Worm (Caenorhabditis elegans): ENCODE results near the gene jmjd-3.3.

Gene jmjd-3.3

ce11 chrX:13446418-13446817, 10.2 kb downstream of the jmjd-3.3 start, which contains the start of gene set-8:
Gene set-8, plus strand, starts transcription at chrX:13446718.
- TF ChIP-seq hmg-4 (GFP tag; optimal IDR thresholded peaks at IDR 0.05) (no peak), hmbx-1 (tag; optimal IDR thresholded peaks at IDR 0.05) (no peak), aly-1 (tag; optimal IDR thresholded peaks at IDR 0.05) (no peak), sea-1 (GFP tag; conservative IDR thresholded peaks at IDR 0.05) (no peak)

- TF ChIP-seq hnd-1 (tag; optimal IDR thresholded peaks at IDR 0.05) (peak; percentile 48), sea-1 (GFP tag; conservative IDR thresholded peaks at IDR 0.05) (0 out of 2 replicates have a peak, but pooled peaks have one; percentile 41), tbx-37 (GFP tag; conservative IDR thresholded peaks at IDR 0.05) (peak; percentile 55), pes-1 (GFP tag; IDR thresholded peaks at IDR 0.05) (peak; percentile 85), scrt-1 (GFP tag; IDR thresholded peaks at IDR 0.05) (peak; percentile 75), ceh-13 (GFP tag; optimal IDR thresholded peaks at IDR 0.05) (peak; percentile 64), F13C5.2 (tag; optimal IDR thresholded peaks at IDR 0.05) (peak; percentile 84), ets-7 (tag; optimal IDR thresholded peaks at IDR 0.05) (peak; percentile 13), ceh-36 (tag; optimal IDR thresholded peaks at IDR 0.05) (peak; percentile 76), tbx-11 (GFP tag; IDR thresholded peaks at IDR 0.05) (0 out of 2 replicates have a peak, but pooled peaks have one; percentile 61), aly-1 (tag; optimal IDR thresholded peaks at IDR 0.05) (peak; percentile 79), hmbx-1 (tag; optimal IDR thresholded peaks at IDR 0.05) (peak; percentile 23)
Measured at ce11 chrX:13448665-13449099, 12.5 kb downstream of the jmjd-3.3 start.

ce11 chrX:13451578-13451977, 15.4 kb downstream of the jmjd-3.3 start, which contains the start of gene F02D10.6:
Gene F02D10.6, minus strand, starts transcription at chrX:13451678.
- TF ChIP-seq scrt-1 (GFP tag; IDR thresholded peaks at IDR 0.05), result no peak
- no peak for TF ChIP-seq aly-1 (tag; optimal IDR thresholded peaks at IDR 0.05)
- TF ChIP-seq tbx-37 (GFP tag; conservative IDR thresholded peaks at IDR 0.05), result no peak
- TF ChIP-seq ets-7 (tag; optimal IDR thresholded peaks at IDR 0.05), result no peak
- TF ChIP-seq B0310.2 (tag; optimal IDR thresholded peaks at IDR 0.05), result no peak
- no peak for TF ChIP-seq hnd-1 (tag; optimal IDR thresholded peaks at IDR 0.05)
- no peak for TF ChIP-seq tbx-11 (GFP tag; IDR thresholded peaks at IDR 0.05)
- no peak for TF ChIP-seq ceh-13 (GFP tag; optimal IDR thresholded peaks at IDR 0.05)
- no peak for TF ChIP-seq ceh-36 (tag; optimal IDR thresholded peaks at IDR 0.05)
- no peak for TF ChIP-seq hmbx-1 (tag; optimal IDR thresholded peaks at IDR 0.05)
- no peak for TF ChIP-seq sea-1 (GFP tag; conservative IDR thresholded peaks at IDR 0.05)
- no peak for TF ChIP-seq hmg-4 (GFP tag; optimal IDR thresholded peaks at IDR 0.05)
- TF ChIP-seq F13C5.2 (tag; optimal IDR thresholded peaks at IDR 0.05), result no peak
- no peak for TF ChIP-seq pes-1 (GFP tag; IDR thresholded peaks at IDR 0.05)
- no peak for TF ChIP-seq flt-1 (GFP tag; IDR thresholded peaks at IDR 0.05)
- no peak for TF ChIP-seq tra-4 (tag; optimal IDR thresholded peaks at IDR 0.05)
- no peak for TF ChIP-seq ama-1 (optimal IDR thresholded peaks at IDR 0.05)

ce11 chrX:13456442-13456841, 20.2 kb downstream of the jmjd-3.3 start, which contains the start of gene flr-1:
Gene flr-1, minus strand, starts transcription at chrX:13456542.
- TF ChIP-seq ama-1 (optimal IDR thresholded peaks at IDR 0.05) (no peak), scrt-1 (GFP tag; IDR thresholded peaks at IDR 0.05) (no peak), F13C5.2 (tag; optimal IDR thresholded peaks at IDR 0.05) (no peak), pes-1 (GFP tag; IDR thresholded peaks at IDR 0.05) (no peak), aly-1 (tag; optimal IDR thresholded peaks at IDR 0.05) (no peak), sea-1 (GFP tag; conservative IDR thresholded peaks at IDR 0.05) (no peak), hmg-4 (GFP tag; optimal IDR thresholded peaks at IDR 0.05) (no peak), ceh-13 (GFP tag; optimal IDR thresholded peaks at IDR 0.05) (no peak), tra-4 (tag; optimal IDR thresholded peaks at IDR 0.05) (no peak), hmbx-1 (tag; optimal IDR thresholded peaks at IDR 0.05) (no peak), B0310.2 (tag; optimal IDR thresholded peaks at IDR 0.05) (no peak)

- no peak for TF ChIP-seq tbx-11 (GFP tag; IDR thresholded peaks at IDR 0.05)
- no peak for TF ChIP-seq tra-4 (tag; optimal IDR thresholded peaks at IDR 0.05)
- no peak for TF ChIP-seq hnd-1 (tag; optimal IDR thresholded peaks at IDR 0.05)
- no peak for TF ChIP-seq ama-1 (optimal IDR thresholded peaks at IDR 0.05)
- no peak for TF ChIP-seq pes-1 (GFP tag; IDR thresholded peaks at IDR 0.05)
- TF ChIP-seq scrt-1 (GFP tag; IDR thresholded peaks at IDR 0.05), result no peak
- TF ChIP-seq F13C5.2 (tag; optimal IDR thresholded peaks at IDR 0.05), result no peak
- no peak for TF ChIP-seq hmg-4 (GFP tag; optimal IDR thresholded peaks at IDR 0.05)
- TF ChIP-seq aly-1 (tag; optimal IDR thresholded peaks at IDR 0.05), result no peak
- no peak for TF ChIP-seq B0310.2 (tag; optimal IDR thresholded peaks at IDR 0.05)
- TF ChIP-seq ceh-13 (GFP tag; optimal IDR thresholded peaks at IDR 0.05), result no peak
- no peak for TF ChIP-seq ceh-36 (tag; optimal IDR thresholded peaks at IDR 0.05)
- no peak for TF ChIP-seq tbx-37 (GFP tag; conservative IDR thresholded peaks at IDR 0.05)
- no peak for TF ChIP-seq ets-7 (tag; optimal IDR thresholded peaks at IDR 0.05)
- no peak for TF ChIP-seq flt-1 (GFP tag; IDR thresholded peaks at IDR 0.05)
- no peak for TF ChIP-seq hmbx-1 (tag; optimal IDR thresholded peaks at IDR 0.05)
- no peak for TF ChIP-seq sea-1 (GFP tag; conservative IDR thresholded peaks at IDR 0.05)
Measured at ce11 chrX:13462519-13462918, 26.3 kb downstream of the jmjd-3.3 start, which contains the start of gene F02D10.3. Gene F02D10.3, minus strand, starts transcription at chrX:13462619.

- TF ChIP-seq tbx-37 (GFP tag; conservative IDR thresholded peaks at IDR 0.05) (no peak), hmg-4 (GFP tag; optimal IDR thresholded peaks at IDR 0.05) (no peak), sea-1 (GFP tag; conservative IDR thresholded peaks at IDR 0.05) (no peak), F13C5.2 (tag; optimal IDR thresholded peaks at IDR 0.05) (no peak), hnd-1 (tag; optimal IDR thresholded peaks at IDR 0.05) (no peak), pes-1 (GFP tag; IDR thresholded peaks at IDR 0.05) (no peak), scrt-1 (GFP tag; IDR thresholded peaks at IDR 0.05) (no peak), flt-1 (GFP tag; IDR thresholded peaks at IDR 0.05) (no peak), ets-7 (tag; optimal IDR thresholded peaks at IDR 0.05) (no peak), aly-1 (tag; optimal IDR thresholded peaks at IDR 0.05) (no peak), ama-1 (optimal IDR thresholded peaks at IDR 0.05) (no peak), ceh-36 (tag; optimal IDR thresholded peaks at IDR 0.05) (no peak), ceh-13 (GFP tag; optimal IDR thresholded peaks at IDR 0.05) (no peak), hmbx-1 (tag; optimal IDR thresholded peaks at IDR 0.05) (no peak), tra-4 (tag; optimal IDR thresholded peaks at IDR 0.05) (no peak), B0310.2 (tag; optimal IDR thresholded peaks at IDR 0.05) (no peak), tbx-11 (GFP tag; IDR thresholded peaks at IDR 0.05) (no peak)
Measured at ce11 chrX:13463793-13464192, 27.6 kb downstream of the jmjd-3.3 start, which contains the start of gene F02D10.2. Gene F02D10.2, minus strand, starts transcription at chrX:13463893.

All from whole organism, early embryonic.